Fruit fly (Drosophila melanogaster): ENCODE results near the gene CG15312.
A peak's percentile ranks its signal among the peaks of the same experiment; 100 is the strongest.

dm6 chrX:10089188-10089587 is 18.5 kb upstream of the CG15312 start:
- TF ChIP-seq salr (GFP tag; optimal IDR thresholded peaks at IDR 0.05) (no peak), pdm3 (GFP tag; optimal IDR thresholded peaks at IDR 0.05) (no peak), CG8319 (GFP tag; optimal IDR thresholded peaks at IDR 0.05) (no peak), fd85E (GFP tag; optimal IDR thresholded peaks at IDR 0.05) (no peak), Hr39 (GFP tag; optimal IDR thresholded peaks at IDR 0.05) (no peak), Gug (GFP tag; IDR thresholded peaks at IDR 0.05) (no peak), CG11762 (GFP tag; optimal IDR thresholded peaks at IDR 0.05; ENCODE audit: insufficient read depth) (no peak), Hr4 (GFP tag; optimal IDR thresholded peaks at IDR 0.05) (no peak), OdsH (GFP tag; optimal IDR thresholded peaks at IDR 0.05) (no peak), CG6276 (GFP tag; optimal IDR thresholded peaks at IDR 0.05) (peak; percentile 3), acj6 (GFP tag; optimal IDR thresholded peaks at IDR 0.05) (no peak)
